Fruit fly (Drosophila melanogaster) whole organism, embryonic: ENCODE data around the gene Tis11.

Experiments
- CG7556 ChIP-seq: fragments of 200-800 bp; sonication (Bioruptor generic); optimal IDR thresholded peaks from 2 replicates; lab custom pipeline; 2017; ENCODE audit warnings: missing biosample characterization, mild to moderate bottlenecking, missing genetic modification characterization
- Fer2 ChIP-seq: fragments of 200-800 bp; sonication (Bioruptor generic); optimal IDR thresholded peaks from 2 replicates; lab custom pipeline; 2018; ENCODE audit warnings: missing biosample characterization, mild to moderate bottlenecking, missing genetic modification characterization, moderate library complexity
- Max ChIP-seq: fragments of 200-800 bp; sonication (Bioruptor generic); optimal IDR thresholded peaks from 2 replicates; lab custom pipeline; 2016; ENCODE audit warnings: missing biosample characterization, mild to moderate bottlenecking, missing genetic modification characterization
- en ChIP-seq: fragments of 200-800 bp; sonication (Bioruptor generic); optimal IDR thresholded peaks from 2 replicates; lab custom pipeline; 2016; ENCODE audit warnings: missing biosample characterization, missing genetic modification characterization
- eve ChIP-seq, 2 experiments: fragments of >200 bp; optimal IDR thresholded peaks; 2 replicates each; lab custom pipeline; 2017; ENCODE audit warnings: missing biosample characterization in 2 of 2, missing genetic modification characterization in 2 of 2
- ham ChIP-seq: fragments of 200-800 bp; sonication (Bioruptor generic); IDR thresholded peaks from 2 replicates; pipeline ENCODE4 v1.3.6; 2022; ENCODE audit warnings: missing biosample characterization, missing genetic modification characterization
- klu ChIP-seq: fragments of 200-800 bp; sonication (Bioruptor generic); IDR thresholded peaks from 2 replicates; pipeline ENCODE4 v1.3.6; 2022; ENCODE audit warnings: missing biosample characterization, missing genetic modification characterization
- repo ChIP-seq: fragments of 200-800 bp; sonication (Bioruptor generic); optimal IDR thresholded peaks from 2 replicates; lab custom pipeline; 2016; ENCODE audit warnings: missing biosample characterization, missing genetic modification characterization

DNA sequence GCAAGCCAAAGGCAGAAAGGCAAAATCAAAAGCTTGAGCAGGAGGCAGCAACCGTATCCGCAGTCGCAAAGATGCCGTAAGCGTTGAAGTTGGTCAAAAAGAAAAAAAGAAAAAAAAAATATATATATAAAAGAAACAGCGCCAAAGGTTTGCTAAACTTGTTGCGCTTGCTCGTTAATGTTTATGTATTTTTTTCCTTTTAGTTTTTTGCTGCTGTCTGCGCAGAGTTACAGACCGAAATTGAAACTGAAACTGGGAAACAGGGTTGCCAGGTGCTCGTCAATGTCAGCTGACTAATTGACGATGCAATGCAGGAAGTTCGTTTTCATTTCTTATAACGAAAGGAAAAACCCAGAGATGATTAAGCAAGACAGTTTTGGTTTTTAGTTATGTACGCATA, 16.1 kb downstream of the Tis11 start:
- no peak for TF ChIP-seq ham (GFP tag; lab: Robert Waterston, UW)
- TF ChIP-seq Fer2 (tag; lab: Kevin White, UChicago) = no peak
- no peak for TF ChIP-seq Max (GFP tag; lab: Kevin White, UChicago)
- TF ChIP-seq CG7556 = no peak
- no peak for TF ChIP-seq eve (GFP tag; optimal IDR thresholded peaks at IDR 0.05; lab: Kevin White, UChicago)
- no peak for TF ChIP-seq repo (GFP tag; lab: Kevin White, UChicago)
- no peak for TF ChIP-seq en
- TF ChIP-seq klu (GFP tag; lab: Robert Waterston, UW) = no peak
